Worm (Caenorhabditis elegans) whole organism, young adult: Measurements from ENCODE around the gene lem-2.

ENCODE experiments used
- B0035.1 ChIP-seq: sonication (generic microtip); optimal IDR thresholded peaks from 2 replicates; lab custom pipeline; 2016; ENCODE audit warnings: missing genetic modification characterization, mild to moderate bottlenecking, missing compliant biosample characterization, missing genotype, missing genetic modification reagents
- B0336.3 ChIP-seq: fragments of 200-800 bp; sonication (Bioruptor generic); IDR thresholded peaks from 2 replicates; pipeline ENCODE4 v1.3.6; 2022; ENCODE audit warnings: missing genetic modification characterization, missing compliant biosample characterization
- C17E4.6 ChIP-seq: fragments of 200-800 bp; sonication (Bioruptor generic); IDR thresholded peaks from 2 replicates; pipeline ENCODE4 v1.3.6; 2022; ENCODE audit warnings: missing genetic modification reagents, missing genetic modification characterization, missing compliant biosample characterization
- D2030.7 ChIP-seq: fragments of 200-800 bp; sonication (Bioruptor generic); IDR thresholded peaks from 2 replicates; pipeline ENCODE4 v1.3.6; 2022; ENCODE audit warnings: missing genetic modification reagents, missing genetic modification characterization, missing compliant biosample characterization
- F10E7.11 ChIP-seq: sonication (generic microtip); optimal IDR thresholded peaks from 2 replicates; lab custom pipeline; 2017; ENCODE audit warnings: mild to moderate bottlenecking, missing genetic modification characterization, moderate library complexity, missing compliant biosample characterization
- F22D6.2 ChIP-seq: sonication (generic microtip); optimal IDR thresholded peaks from 2 replicates; lab custom pipeline; 2016; ENCODE audit warnings: mild to moderate bottlenecking, missing genetic modification characterization, missing compliant biosample characterization
- F37B4.10 ChIP-seq: fragments of 200-800 bp; sonication (Bioruptor generic); IDR thresholded peaks from 2 replicates; pipeline ENCODE4 v1.3.6; 2022; ENCODE audit warnings: missing genetic modification characterization, missing compliant biosample characterization
- K11D2.4 ChIP-seq: fragments of 200-800 bp; sonication (Bioruptor generic); IDR thresholded peaks from 2 replicates; pipeline ENCODE4 v1.3.6; 2022; ENCODE audit warnings: missing genetic modification reagents, missing genetic modification characterization, missing compliant biosample characterization
- K12H6.12 ChIP-seq: fragments of 200-800 bp; sonication (Bioruptor generic); optimal IDR thresholded peaks from 2 replicates; lab custom pipeline; 2018; ENCODE audit warnings: mild to moderate bottlenecking, missing genetic modification characterization, missing compliant biosample characterization
- Y56A3A.18 ChIP-seq: fragments of 200-800 bp; sonication (Bioruptor generic); IDR thresholded peaks from 2 replicates; pipeline ENCODE4 v1.3.6; 2022; ENCODE audit warnings: missing genetic modification reagents, missing genetic modification characterization, missing compliant biosample characterization
- ama-1 ChIP-seq, 3 experiments: fragments of 150-350 bp in 1 of 3; sonication (generic microtip) in 2 of 3; optimal IDR thresholded peaks; 2 replicates each; lab custom pipeline; 2014 to 2018; ENCODE audit warnings: missing biosample characterization in 2 of 3, missing genetic modification characterization in 2 of 3, missing genetic modification reagents in 2 of 3
- aptf-3 ChIP-seq: fragments of 200-800 bp; sonication (Bioruptor generic); IDR thresholded peaks from 2 replicates; pipeline ENCODE4 v1.3.6; 2022; ENCODE audit warnings: missing genetic modification characterization, missing compliant biosample characterization
- atf-7 ChIP-seq: sonication (generic microtip); optimal IDR thresholded peaks from 2 replicates; lab custom pipeline; 2017; ENCODE audit warnings: mild to moderate bottlenecking, missing genetic modification characterization, missing compliant biosample characterization
- attf-5 ChIP-seq: fragments of 200-800 bp; sonication (Bioruptor generic); optimal IDR thresholded peaks from 2 replicates; lab custom pipeline; 2018; ENCODE audit warnings: mild to moderate bottlenecking, missing genetic modification characterization, missing compliant biosample characterization
- attf-6 ChIP-seq: fragments of 200-800 bp; sonication (Bioruptor generic); IDR thresholded peaks from 2 replicates; pipeline ENCODE4 v1.3.6; 2022; ENCODE audit warnings: missing genetic modification reagents, missing genetic modification characterization, missing compliant biosample characterization
- bed-2 ChIP-seq: fragments of 200-800 bp; sonication (Bioruptor generic); IDR thresholded peaks from 2 replicates; pipeline ENCODE4 v1.3.6; 2022; ENCODE audit warnings: missing genetic modification reagents, missing genetic modification characterization, missing compliant biosample characterization
- cebp-1 ChIP-seq, 2 experiments: fragments of 200-800 bp in 1 of 2; sonication (Bioruptor generic) in 1 of 2; sonication (generic microtip) in 1 of 2; IDR thresholded peaks in 1 of 2; optimal IDR thresholded peaks in 1 of 2; 2 replicates each; pipeline versions ENCODE4 v1.3.6 to Lab custom; 2017 to 2022; ENCODE audit warnings: missing compliant biosample characterization in 2 of 2, missing genetic modification characterization in 2 of 2, mild to moderate bottlenecking in 1 of 2, missing genetic modification reagents in 1 of 2, moderate library complexity in 1 of 2
- cebp-2 ChIP-seq: fragments of 200-800 bp; sonication (Bioruptor generic); IDR thresholded peaks from 2 replicates; pipeline ENCODE4 v1.3.6; 2022; ENCODE audit warnings: missing genetic modification characterization, missing compliant biosample characterization
- ceh-27 ChIP-seq: fragments of 200-800 bp; sonication (Bioruptor generic); optimal IDR thresholded peaks from 2 replicates; lab custom pipeline; 2018; ENCODE audit warnings: mild to moderate bottlenecking, missing genetic modification characterization, moderate library complexity, missing compliant biosample characterization
- ceh-40 ChIP-seq: fragments of 200-800 bp; sonication (Bioruptor generic); IDR thresholded peaks from 2 replicates; pipeline ENCODE4 v1.3.6; 2022; ENCODE audit warnings: missing genetic modification characterization, missing compliant biosample characterization
- ceh-58 ChIP-seq: fragments of 200-800 bp; sonication (Bioruptor generic); IDR thresholded peaks from 2 replicates; pipeline ENCODE4 v1.3.6; 2022; ENCODE audit warnings: missing genetic modification characterization, missing compliant biosample characterization
- dox-1 ChIP-seq: fragments of 200-800 bp; sonication (Bioruptor generic); IDR thresholded peaks from 2 replicates; pipeline ENCODE4 v1.3.6; 2022; ENCODE audit warnings: missing genetic modification reagents, missing genetic modification characterization, missing compliant biosample characterization
- efl-1 ChIP-seq: fragments of 150-350 bp; optimal IDR thresholded peaks from 2 replicates; lab custom pipeline; 2014; ENCODE audit warnings: missing biosample characterization, missing genetic modification reagents, missing genetic modification characterization
- egl-44 ChIP-seq: fragments of 200-800 bp; sonication (Bioruptor generic); IDR thresholded peaks from 2 replicates; pipeline ENCODE4 v1.3.6; 2022; ENCODE audit warnings: missing genetic modification reagents, missing genetic modification characterization, missing compliant biosample characterization
- ets-4 ChIP-seq: fragments of 200-800 bp; sonication (Bioruptor generic); optimal IDR thresholded peaks from 2 replicates; lab custom pipeline; 2018; ENCODE audit warnings: mild to moderate bottlenecking, missing genetic modification characterization, missing compliant biosample characterization
- fkh-3 ChIP-seq: sonication (generic microtip); optimal IDR thresholded peaks from 2 replicates; lab custom pipeline; 2016; ENCODE audit warnings: mild to moderate bottlenecking, missing genetic modification characterization, missing compliant biosample characterization
- hmg-1.2 ChIP-seq: fragments of 200-800 bp; sonication (Bioruptor generic); IDR thresholded peaks from 2 replicates; pipeline ENCODE4 v1.3.6; 2022; ENCODE audit warnings: missing genetic modification reagents, missing genetic modification characterization, missing compliant biosample characterization
- let-607 ChIP-seq, 2 experiments: fragments of 200-800 bp in 1 of 2; sonication (Bioruptor generic) in 1 of 2; sonication (generic microtip) in 1 of 2; optimal IDR thresholded peaks; 2 replicates each; lab custom pipeline; 2016 to 2018; ENCODE audit warnings: mild to moderate bottlenecking in 2 of 2, missing compliant biosample characterization in 2 of 2, missing genetic modification characterization in 2 of 2, moderate library complexity in 2 of 2, missing genotype in 1 of 2
- lin-35 ChIP-seq, 3 experiments: fragments of 150-350 bp in 2 of 3; sonication (generic microtip) in 1 of 3; optimal IDR thresholded peaks; 2 replicates each; lab custom pipeline; 2014 to 2018; ENCODE audit warnings: missing biosample characterization in 3 of 3, missing genetic modification characterization in 3 of 3, missing genetic modification reagents in 3 of 3
- lin-40 ChIP-seq: sonication (generic microtip); optimal IDR thresholded peaks from 2 replicates; lab custom pipeline; 2016; ENCODE audit warnings: missing genetic modification characterization, mild to moderate bottlenecking, missing compliant biosample characterization, missing genotype, missing genetic modification reagents
- lsy-27 ChIP-seq: sonication (generic microtip); optimal IDR thresholded peaks from 2 replicates; lab custom pipeline; 2017; ENCODE audit warnings: missing genetic modification characterization, mild to moderate bottlenecking, missing compliant biosample characterization, antibody characterized with exemption, missing genotype, borderline replicate concordance; ENCODE audit not compliant: insufficient read depth
- madf-10 ChIP-seq: sonication (generic microtip); optimal IDR thresholded peaks from 2 replicates; lab custom pipeline; 2016; ENCODE audit warnings: mild to moderate bottlenecking, missing genetic modification characterization, missing compliant biosample characterization
- madf-3 ChIP-seq: fragments of 200-800 bp; sonication (Bioruptor generic); IDR thresholded peaks from 2 replicates; pipeline ENCODE4 v1.3.6; 2022; ENCODE audit warnings: missing genetic modification reagents, missing genetic modification characterization, missing compliant biosample characterization
- madf-6 ChIP-seq: fragments of 200-800 bp; sonication (Bioruptor generic); IDR thresholded peaks from 2 replicates; pipeline ENCODE4 v1.3.6; 2022; ENCODE audit warnings: missing genetic modification reagents, missing genetic modification characterization, missing compliant biosample characterization
- mcd-1 ChIP-seq: fragments of 200-800 bp; sonication (Bioruptor generic); IDR thresholded peaks from 2 replicates; pipeline ENCODE4 v1.3.6; 2022; ENCODE audit warnings: missing genetic modification reagents, missing genetic modification characterization, missing compliant biosample characterization
- nfya-2 ChIP-seq: fragments of 200-800 bp; sonication (Bioruptor generic); IDR thresholded peaks from 2 replicates; pipeline ENCODE4 v1.3.6; 2022; ENCODE audit warnings: missing genetic modification reagents, missing genetic modification characterization, missing compliant biosample characterization
- nfyb-1 ChIP-seq: fragments of 200-800 bp; sonication (Bioruptor generic); IDR thresholded peaks from 2 replicates; pipeline ENCODE4 v1.3.6; 2022; ENCODE audit warnings: missing genetic modification reagents, missing genetic modification characterization, missing compliant biosample characterization
- nhr-80 ChIP-seq: sonication (generic microtip); optimal IDR thresholded peaks from 2 replicates; lab custom pipeline; 2016; ENCODE audit warnings: missing genetic modification characterization, missing compliant biosample characterization
- nhr-90 ChIP-seq: sonication (generic microtip); optimal IDR thresholded peaks from 2 replicates; lab custom pipeline; 2016; ENCODE audit warnings: missing genotype, mild to moderate bottlenecking, missing genetic modification characterization, missing compliant biosample characterization
- rec-8 ChIP-seq, 2 experiments: sonication (generic microtip); optimal IDR thresholded peaks; 2 replicates each; lab custom pipeline; 2016; ENCODE audit warnings: mild to moderate bottlenecking in 2 of 2, missing genetic modification characterization in 2 of 2, missing genetic modification reagents in 2 of 2, missing genotype in 2 of 2, missing biosample characterization in 1 of 2, missing compliant biosample characterization in 1 of 2, moderate library complexity in 1 of 2
- snpc-4 ChIP-seq, 5 experiments: fragments of 150-350 bp in 1 of 5; sonication (generic microtip) in 4 of 5; optimal IDR thresholded peaks; 2 replicates each; lab custom pipeline; 2014 to 2018; ENCODE audit warnings: missing genetic modification characterization in 5 of 5, missing biosample characterization in 3 of 5, antibody characterized with exemption in 2 of 5, mild to moderate bottlenecking in 2 of 5, missing compliant biosample characterization in 2 of 5, missing genotype in 2 of 5, moderate library complexity in 2 of 5, missing genetic modification reagents in 1 of 5
- somi-1 ChIP-seq: fragments of 200-800 bp; sonication (Bioruptor generic); optimal IDR thresholded peaks from 2 replicates; lab custom pipeline; 2018; ENCODE audit warnings: mild to moderate bottlenecking, missing genetic modification characterization, missing compliant biosample characterization
- tbp1 ChIP-seq: fragments of 200-800 bp; sonication (Bioruptor generic); optimal IDR thresholded peaks from 2 replicates; lab custom pipeline; 2018; ENCODE audit warnings: mild to moderate bottlenecking, missing genetic modification characterization, missing compliant biosample characterization
- zfh-2 ChIP-seq: fragments of 200-800 bp; sonication (Bioruptor generic); conservative IDR thresholded peaks from 2 replicates; pipeline ENCODE4 v1.3.6; 2022; ENCODE audit warnings: missing genetic modification reagents, missing genetic modification characterization, missing compliant biosample characterization
- ztf-18 ChIP-seq: sonication (generic microtip); optimal IDR thresholded peaks from 2 replicates; lab custom pipeline; 2016; ENCODE audit warnings: missing genotype, mild to moderate bottlenecking, missing genetic modification characterization, missing compliant biosample characterization
- ztf-22 ChIP-seq: fragments of 200-800 bp; sonication (Bioruptor generic); optimal IDR thresholded peaks from 2 replicates; lab custom pipeline; 2018; ENCODE audit warnings: mild to moderate bottlenecking, missing genetic modification characterization, moderate library complexity, missing compliant biosample characterization
- ztf-3 ChIP-seq: fragments of 200-800 bp; sonication (Bioruptor generic); optimal IDR thresholded peaks from 2 replicates; lab custom pipeline; 2018; ENCODE audit warnings: mild to moderate bottlenecking, missing genetic modification characterization, missing compliant biosample characterization

The lem-2 gene

ce11 chrII:14044199-14044598, 19.1 kb upstream of the lem-2 start:
- TF ChIP-seq ztf-18 (peak; percentile 12), egl-44 (GFP tag; lab: Robert Waterston, UW) (no peak), nhr-80 (tag; lab: Kevin White, UChicago) (peak; percentile 92), mcd-1 (GFP tag; lab: Robert Waterston, UW) (peak; percentile 35; the same call in 1 of the 2 replicates), hmg-1.2 (GFP tag; lab: Robert Waterston, UW) (peak; percentile 46; the same call in 1 of the 2 replicates), nhr-90 (no peak), Y56A3A.18 (GFP tag; lab: Robert Waterston, UW) (no peak), dox-1 (GFP tag; lab: Robert Waterston, UW) (peak; percentile 54; the same call in 1 of the 2 replicates), nfyb-1 (GFP tag; lab: Robert Waterston, UW) (peak; percentile 24; the same call in 1 of the 2 replicates), somi-1 (GFP tag; lab: Kevin White, UChicago) (peak; percentile 28), rec-8 (tag; optimal IDR thresholded peaks at IDR 0.05; lab: Kevin White, UChicago) (no peak), atf-7 (tag; lab: Kevin White, UChicago) (peak; percentile 61), madf-10 (peak; percentile 53), B0336.3 (GFP tag; lab: Robert Waterston, UW) (peak; percentile 20; the same call in 1 of the 2 replicates), attf-6 (GFP tag; lab: Robert Waterston, UW) (no peak), lin-40 (tag; lab: Kevin White, UChicago) (peak; percentile 58), ztf-22 (GFP tag; lab: Kevin White, UChicago) (peak; percentile 21), madf-3 (no peak), F10E7.11 (tag; lab: Kevin White, UChicago) (no peak), K11D2.4 (GFP tag; lab: Robert Waterston, UW) (peak; percentile 50; the same call in 1 of the 2 replicates), fkh-3 (tag; lab: Kevin White, UChicago) (no peak), lsy-27 (no peak), aptf-3 (GFP tag; lab: Robert Waterston, UW) (no peak), attf-5 (GFP tag; lab: Kevin White, UChicago) (peak; percentile 60), cebp-1 (GFP tag; IDR thresholded peaks at IDR 0.05; lab: Robert Waterston, UW) (no peak), cebp-1 (tag; optimal IDR thresholded peaks at IDR 0.05; lab: Kevin White, UChicago) (peak; percentile 72), let-607 (tag; optimal IDR thresholded peaks at IDR 0.05; lab: Kevin White, UChicago) (peak in 1 of 2 experiments; percentile 62), tbp1 (peak; percentile 38), lin-35 (GFP tag; optimal IDR thresholded peaks at IDR 0.05; lab: Kevin White, UChicago) (peak in 1 of 3 experiments; percentile 26), zfh-2 (GFP tag; lab: Robert Waterston, UW) (peak; percentile 59; the same call in 1 of the 2 replicates), ama-1 (optimal IDR thresholded peaks at IDR 0.05; lab: Kevin White, UChicago) (no peak), ama-1 (GFP tag; optimal IDR thresholded peaks at IDR 0.05; lab: Kevin White, UChicago) (no peak), K12H6.12 (tag; lab: Kevin White, UChicago) (peak; percentile 57), F37B4.10 (GFP tag; lab: Robert Waterston, UW) (no peak), snpc-4 (GFP tag; optimal IDR thresholded peaks at IDR 0.05; lab: Kevin White, UChicago) (peak; percentile 9), snpc-4 (tag; optimal IDR thresholded peaks at IDR 0.05; lab: Kevin White, UChicago) (peak; percentile 35 to 74 (median 46))

- no peak for TF ChIP-seq lin-40 (tag; lab: Kevin White, UChicago)
- no peak for TF ChIP-seq ceh-40 (GFP tag; lab: Robert Waterston, UW)
- no peak for TF ChIP-seq ceh-27 (GFP tag; lab: Kevin White, UChicago)
- no peak for TF ChIP-seq D2030.7 (GFP tag; lab: Robert Waterston, UW)
- TF ChIP-seq ztf-3 (GFP tag; lab: Kevin White, UChicago): no peak
- no peak for TF ChIP-seq rec-8 (tag; optimal IDR thresholded peaks at IDR 0.05; lab: Kevin White, UChicago)
- TF ChIP-seq cebp-2 (GFP tag; lab: Robert Waterston, UW): no peak
- TF ChIP-seq C17E4.6 (GFP tag; lab: Robert Waterston, UW): no peak
- TF ChIP-seq F22D6.2 (tag; lab: Kevin White, UChicago): no peak
- TF ChIP-seq madf-10: no peak
- no peak for TF ChIP-seq ceh-58 (GFP tag; lab: Robert Waterston, UW)
- no peak for TF ChIP-seq nfya-2 (GFP tag; lab: Robert Waterston, UW)
- no peak for TF ChIP-seq ets-4 (GFP tag; lab: Kevin White, UChicago)
- no peak for TF ChIP-seq B0035.1 (tag; lab: Kevin White, UChicago)
- TF ChIP-seq efl-1 (GFP tag; lab: Kevin White, UChicago): no peak
- TF ChIP-seq bed-2 (GFP tag; lab: Robert Waterston, UW): no peak
- no peak for TF ChIP-seq madf-6 (GFP tag; lab: Robert Waterston, UW)
These were observed 18.0 kb upstream of the lem-2 start for ce11 chrII:14045235-14045634.
